Worm (Caenorhabditis elegans): Measurements from ENCODE around the gene Y51H7C.9.

DNA sequence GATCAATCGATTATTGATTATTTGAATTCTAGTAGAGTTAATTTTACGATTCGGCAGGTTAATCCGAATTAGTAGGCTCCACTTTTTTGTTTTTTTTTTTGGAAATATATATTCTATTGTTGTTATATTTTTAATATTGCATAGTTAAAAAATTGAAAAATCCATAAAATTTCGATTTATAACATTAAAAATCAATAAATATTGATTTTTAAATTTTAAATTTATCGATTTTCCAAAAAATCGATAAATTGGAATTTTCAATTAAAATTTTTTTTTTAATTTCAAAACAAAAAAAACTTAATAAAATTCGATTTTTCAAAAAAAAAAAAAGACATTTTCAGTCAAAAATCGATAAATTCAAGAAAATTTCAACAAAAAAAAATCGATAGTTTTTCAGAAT lies 8.7 kb upstream of the Y51H7C.9 start:
- TF ChIP-seq ets-5 (GFP tag; IDR thresholded peaks at IDR 0.05) (no peak), nhr-77 (tag; optimal IDR thresholded peaks at IDR 0.05) (no peak), tbx-2 (tag; optimal IDR thresholded peaks at IDR 0.05) (no peak), nhr-237 (tag; optimal IDR thresholded peaks at IDR 0.05) (no peak), egl-27 (tag; optimal IDR thresholded peaks at IDR 0.05) (no peak), snpc-4 (tag; optimal IDR thresholded peaks at IDR 0.05) (no peak), ceh-82 (tag; optimal IDR thresholded peaks at IDR 0.05) (no peak), fos-1 (tag; optimal IDR thresholded peaks at IDR 0.05) (no peak), aly-2 (tag; optimal IDR thresholded peaks at IDR 0.05) (no peak), lin-35 (GFP tag; optimal IDR thresholded peaks at IDR 0.05) (no peak), dpl-1 (GFP tag; optimal IDR thresholded peaks at IDR 0.05) (no peak), nhr-28 (tag; optimal IDR thresholded peaks at IDR 0.05) (no peak)

Measured in whole organism, L1 larva.